Worm (Caenorhabditis elegans): Measurements from ENCODE around the gene clec-56.

DNA sequence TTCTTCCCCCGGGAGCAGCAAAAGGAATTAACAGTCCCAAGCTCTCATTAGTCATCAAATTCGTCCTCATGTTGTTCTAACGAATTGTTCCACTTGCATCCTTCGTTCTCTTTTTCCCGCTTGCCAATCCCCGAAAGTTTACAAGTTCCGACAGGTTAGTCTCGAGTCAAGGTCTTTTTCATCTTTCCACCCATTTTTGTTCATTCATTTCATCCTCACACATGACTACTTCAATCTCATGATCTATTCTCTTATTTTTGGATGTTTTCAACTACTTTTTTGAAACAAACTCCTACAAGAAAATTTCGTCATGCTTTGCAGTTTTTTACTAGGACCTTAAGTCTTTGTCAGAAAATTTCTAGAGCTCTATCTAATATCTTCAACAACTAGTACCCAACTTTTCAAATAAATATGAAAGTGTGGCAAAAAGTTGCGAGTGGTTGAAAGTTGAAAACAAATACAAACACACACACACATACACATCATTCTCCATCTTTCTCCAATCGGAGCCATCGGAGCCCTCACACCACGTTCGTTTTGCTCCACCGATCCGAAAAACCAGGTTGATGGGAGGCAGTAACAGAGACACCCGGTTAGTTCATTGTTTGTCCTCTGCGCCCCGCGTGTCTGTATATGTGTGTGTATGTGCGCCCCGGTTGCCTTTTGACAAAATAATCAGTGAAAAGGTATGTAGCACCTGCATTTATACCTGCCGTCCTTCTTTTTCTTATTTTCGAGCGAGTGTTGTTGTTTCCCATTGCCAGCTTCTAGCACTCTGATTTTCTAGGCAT, 25.1 kb downstream of the clec-56 start:
- TF ChIP-seq ztf-11 (tag; optimal IDR thresholded peaks at IDR 0.05), result no peak
- TF ChIP-seq aly-2 (tag; optimal IDR thresholded peaks at IDR 0.05), result no peak
- no peak for TF ChIP-seq mdl-1 (tag; optimal IDR thresholded peaks at IDR 0.05)
- TF ChIP-seq nhr-76 (tag; optimal IDR thresholded peaks at IDR 0.05), result no peak
- no peak for TF ChIP-seq elt-3 (tag; optimal IDR thresholded peaks at IDR 0.05)
- no peak for TF ChIP-seq nhr-237 (tag; optimal IDR thresholded peaks at IDR 0.05)
- TF ChIP-seq jun-1 (tag; optimal IDR thresholded peaks at IDR 0.05), result no peak
- TF ChIP-seq zag-1 (tag; optimal IDR thresholded peaks at IDR 0.05), result no peak
- TF ChIP-seq nfya-1 (tag; optimal IDR thresholded peaks at IDR 0.05; ENCODE audit: insufficient read depth), result no peak
- no peak for TF ChIP-seq nhr-11 (tag; optimal IDR thresholded peaks at IDR 0.05)
- no peak for TF ChIP-seq snpc-4 (tag; optimal IDR thresholded peaks at IDR 0.05)

All from whole organism, L3 larva.